Worm (Caenorhabditis elegans): Measurements from ENCODE around the gene C15C7.6.
A peak's percentile ranks its signal among the peaks of the same experiment; 100 is the strongest.

Gene C15C7.6

ce11 chrX:3170456-3170855 is at the start of gene C15C7.6:
TSS of gene C15C7.6 (minus strand) at chrX:3170556.
- no peak for TF ChIP-seq elt-1 (tag; optimal IDR thresholded peaks at IDR 0.05; ENCODE audit: borderline replicate concordance, insufficient read depth)
- TF ChIP-seq pha-4 (tag; optimal IDR thresholded peaks at IDR 0.05): no peak
- TF ChIP-seq ham-2 (GFP tag; optimal IDR thresholded peaks at IDR 0.05): no peak
- no peak for TF ChIP-seq ceh-43 (GFP tag; optimal IDR thresholded peaks at IDR 0.05)

- TF ChIP-seq hlh-1 (tag; optimal IDR thresholded peaks at IDR 0.05) (no peak), zip-8 (tag; optimal IDR thresholded peaks at IDR 0.05) (peak; percentile 61)
Measured at ce11 chrX:3218040-3218795, 47.9 kb upstream of the C15C7.6 start.

ce11 chrX:3216698-3217097 is 46.3 kb upstream of the C15C7.6 start:
- TF ChIP-seq ceh-83 (GFP tag; optimal IDR thresholded peaks at IDR 0.05) (no peak), sem-2 (GFP tag; optimal IDR thresholded peaks at IDR 0.05) (no peak), unc-120 (tag; optimal IDR thresholded peaks at IDR 0.05; ENCODE audit: poor library complexity, severe bottlenecking) (no peak), nhr-12 (tag; optimal IDR thresholded peaks at IDR 0.05) (no peak), ztf-11 (tag; optimal IDR thresholded peaks at IDR 0.05) (no peak), ceh-43 (GFP tag; optimal IDR thresholded peaks at IDR 0.05) (no peak), blmp-1 (tag; optimal IDR thresholded peaks at IDR 0.05) (no peak), hlh-1 (tag; optimal IDR thresholded peaks at IDR 0.05) (no peak), nhr-76 (tag; optimal IDR thresholded peaks at IDR 0.05) (no peak), ceh-39 (tag; optimal IDR thresholded peaks at IDR 0.05) (no peak), pha-4 (tag; optimal IDR thresholded peaks at IDR 0.05) (no peak), ces-1 (GFP tag; optimal IDR thresholded peaks at IDR 0.05) (no peak)

ce11 chrX:3209523-3209922 is 39.2 kb upstream of the C15C7.6 start, which contains the start of gene F28B4.4:
TSS of gene F28B4.4 (minus strand) at chrX:3209623.
- TF ChIP-seq mls-2 (tag; optimal IDR thresholded peaks at IDR 0.05): no peak
- TF ChIP-seq nhr-28 (tag; optimal IDR thresholded peaks at IDR 0.05): no peak
- no peak for TF ChIP-seq nhr-12 (tag; optimal IDR thresholded peaks at IDR 0.05)
- TF ChIP-seq nhr-237 (tag; optimal IDR thresholded peaks at IDR 0.05): no peak

ce11 chrX:3204778-3205177 is 34.4 kb upstream of the C15C7.6 start, which contains the start of gene F28B4.1:
TSS of gene F28B4.1 (plus strand) at chrX:3205078.
- TF ChIP-seq elt-1 (tag; optimal IDR thresholded peaks at IDR 0.05; ENCODE audit: borderline replicate concordance, insufficient read depth) (no peak), nhr-28 (tag; optimal IDR thresholded peaks at IDR 0.05) (no peak), ztf-11 (tag; optimal IDR thresholded peaks at IDR 0.05) (no peak), nhr-12 (tag; optimal IDR thresholded peaks at IDR 0.05) (no peak), ceh-83 (GFP tag; optimal IDR thresholded peaks at IDR 0.05) (no peak)

ce11 chrX:3202350-3202749 is 32.0 kb upstream of the C15C7.6 start:
- TF ChIP-seq nhr-237 (tag; optimal IDR thresholded peaks at IDR 0.05) (no peak), ces-1 (GFP tag; optimal IDR thresholded peaks at IDR 0.05) (peak; percentile 86)

- TF ChIP-seq ces-1 (GFP tag; optimal IDR thresholded peaks at IDR 0.05) (peak; percentile 18), ceh-43 (GFP tag; optimal IDR thresholded peaks at IDR 0.05) (no peak), tbx-8 (GFP tag; optimal IDR thresholded peaks at IDR 0.05) (no peak)
Measured at ce11 chrX:3199249-3199648, 28.9 kb upstream of the C15C7.6 start, which contains the start of gene fax-1. TSS of gene fax-1 (minus strand) at chrX:3199349.

ce11 chrX:3197319-3197718 is 27.0 kb upstream of the C15C7.6 start:
- no peak for TF ChIP-seq elt-1 (tag; optimal IDR thresholded peaks at IDR 0.05; ENCODE audit: borderline replicate concordance, insufficient read depth)
- no peak for TF ChIP-seq unc-62 (GFP tag; optimal IDR thresholded peaks at IDR 0.05)
- peak; percentile 58 for TF ChIP-seq ces-1 (GFP tag; optimal IDR thresholded peaks at IDR 0.05)
- no peak for TF ChIP-seq nhr-2 (tag; optimal IDR thresholded peaks at IDR 0.05)
- no peak for TF ChIP-seq M03D4.4 (tag; optimal IDR thresholded peaks at IDR 0.05)
- TF ChIP-seq blmp-1 (tag; optimal IDR thresholded peaks at IDR 0.05): no peak

Data from whole organism, mixed stage, embryonic.